Worm (Caenorhabditis elegans) whole organism, mixed stage, embryonic: ENCODE data around the gene srw-82.

Source experiments
- lin-13 ChIP-seq: fragments of 150-350 bp; optimal IDR thresholded peaks from 2 replicates; lab custom pipeline; 2014; ENCODE audit warnings: missing biosample characterization, missing genetic modification characterization
- nhr-237 ChIP-seq: fragments of 150-350 bp; optimal IDR thresholded peaks from 2 replicates; lab custom pipeline; 2014; ENCODE audit warnings: missing biosample characterization, missing genetic modification characterization

- TF ChIP-seq lin-13 (tag; lab: Kevin White, UChicago) (no peak), nhr-237 (tag; lab: Kevin White, UChicago) (no peak)
These were observed 35.9 kb upstream of the srw-82 start, which contains the start of gene Y51A2B.9 for ce11 chrV:18395649-18396048.
